Worm (Caenorhabditis elegans): ENCODE data around the gene col-143.

Gene col-143

DNA sequence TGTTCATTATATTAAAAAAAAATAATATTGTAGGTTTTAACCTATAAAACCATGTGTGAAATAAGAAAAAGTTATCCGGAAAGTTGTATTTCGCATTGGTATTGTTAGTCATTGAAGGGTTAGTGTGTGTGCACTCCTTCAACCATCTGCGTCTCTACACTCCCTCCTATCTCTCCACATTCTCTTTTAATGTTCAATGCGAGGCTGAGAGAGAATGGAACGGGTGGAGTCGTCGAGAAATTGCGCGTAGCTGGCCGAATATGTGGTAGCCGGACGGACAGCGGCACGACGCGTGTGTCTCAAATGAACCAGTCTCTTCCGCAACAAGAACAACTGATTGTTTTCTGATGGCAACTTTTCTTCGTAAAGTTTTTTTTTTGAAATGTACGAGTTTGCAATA, 38.5 kb upstream of the col-143 start (continued):
- TF ChIP-seq dmd-9 (GFP tag; IDR thresholded peaks at IDR 0.05) (no peak), unc-62 (GFP tag; optimal IDR thresholded peaks at IDR 0.05 in 1 of 2) (no peak), unc-62 (tag; optimal IDR thresholded peaks at IDR 0.05) (no peak), aha-1 (tag) (no peak), nhr-237 (tag; optimal IDR thresholded peaks at IDR 0.05) (no peak), mep-1 (tag; optimal IDR thresholded peaks at IDR 0.05) (peak; percentile 56), Y48G9A.11 (GFP tag; IDR thresholded peaks at IDR 0.05) (no peak), cey-2 (tag; optimal IDR thresholded peaks at IDR 0.05; ENCODE audit: borderline replicate concordance, insufficient read depth) (no peak), hif-1 (tag; optimal IDR thresholded peaks at IDR 0.05) (no peak), set-16 (GFP tag; IDR thresholded peaks at IDR 0.05) (no peak), lin-39 (tag; optimal IDR thresholded peaks at IDR 0.05) (no peak), nhr-6 (tag; optimal IDR thresholded peaks at IDR 0.05) (no peak), fkh-10 (GFP tag; optimal IDR thresholded peaks at IDR 0.05) (no peak), unc-39 (tag; optimal IDR thresholded peaks at IDR 0.05) (no peak), zfp-3 (GFP tag; conservative IDR thresholded peaks at IDR 0.05) (no peak), nhr-111 (GFP tag; optimal IDR thresholded peaks at IDR 0.05) (no peak), rbr-2 (tag; optimal IDR thresholded peaks at IDR 0.05) (peak; percentile 25), ZK337.2 (GFP tag; IDR thresholded peaks at IDR 0.05) (no peak), egl-27 (tag; optimal IDR thresholded peaks at IDR 0.05) (no peak), daf-8 (GFP tag; IDR thresholded peaks at IDR 0.05) (no peak), aly-2 (tag; optimal IDR thresholded peaks at IDR 0.05) (no peak), mxl-3 (GFP tag; optimal IDR thresholded peaks at IDR 0.05) (peak; percentile 70), dve-1 (tag; optimal IDR thresholded peaks at IDR 0.05; ENCODE audit: insufficient read depth) (peak; percentile 24), ceh-44 (GFP tag; IDR thresholded peaks at IDR 0.05) (no peak), Y105C5A.15 (GFP tag; IDR thresholded peaks at IDR 0.05) (no peak), nhr-28 (tag; optimal IDR thresholded peaks at IDR 0.05) (peak; percentile 38), nhr-11 (tag; optimal IDR thresholded peaks at IDR 0.05) (peak; percentile 18), Y5F2A.4 (GFP tag; optimal IDR thresholded peaks at IDR 0.05) (no peak), duxl-1 (tag; optimal IDR thresholded peaks at IDR 0.05; ENCODE audit: poor library complexity) (no peak), tra-1 (GFP tag; IDR thresholded peaks at IDR 0.05) (no peak), saeg-2 (GFP tag; IDR thresholded peaks at IDR 0.05) (no peak), jun-1 (tag; optimal IDR thresholded peaks at IDR 0.05) (no peak), tag-97 (GFP tag; IDR thresholded peaks at IDR 0.05) (no peak), dpl-1 (GFP tag; optimal IDR thresholded peaks at IDR 0.05) (peak; percentile 36), lin-1 (GFP tag; IDR thresholded peaks at IDR 0.05) (no peak), unc-130 (GFP tag; optimal IDR thresholded peaks at IDR 0.05) (no peak), ceh-20 (GFP tag; IDR thresholded peaks at IDR 0.05) (no peak), daf-12 (tag; optimal IDR thresholded peaks at IDR 0.05) (no peak), daf-19 (GFP tag; conservative IDR thresholded peaks at IDR 0.05) (no peak), hmg-1.1 (GFP tag; IDR thresholded peaks at IDR 0.05) (peak; percentile 66), snpc-4 (tag; optimal IDR thresholded peaks at IDR 0.05) (no peak), Y75B8A.6 (GFP tag; IDR thresholded peaks at IDR 0.05) (no peak), nhr-102 (tag; optimal IDR thresholded peaks at IDR 0.05) (no peak), T20F7.1 (GFP tag; optimal IDR thresholded peaks at IDR 0.05) (no peak), dmd-6 (GFP tag; IDR thresholded peaks at IDR 0.05) (no peak), daf-16 (GFP tag; optimal IDR thresholded peaks at IDR 0.05) (no peak), daf-16 (tag; optimal IDR thresholded peaks at IDR 0.05) (no peak), R02D3.7 (tag; optimal IDR thresholded peaks at IDR 0.05) (no peak), ceh-32 (tag; optimal IDR thresholded peaks at IDR 0.05; ENCODE audit: poor library complexity) (no peak), lim-7 (GFP tag; IDR thresholded peaks at IDR 0.05) (no peak)
